Fruit fly (Drosophila melanogaster): Measurements from ENCODE around the gene gudu.
A peak's percentile ranks its signal among the peaks of the same experiment; 100 is the strongest.

gudu gene

dm6 chr2L:7436492-7437324 is 48.4 kb downstream of the gudu start (continued):
- peak; percentile 82 for TF ChIP-seq fd3F (GFP tag; optimal IDR thresholded peaks at IDR 0.05)
- no peak for TF ChIP-seq nom (GFP tag; optimal IDR thresholded peaks at IDR 0.05)
- TF ChIP-seq Neu2 (GFP tag; optimal IDR thresholded peaks at IDR 0.05; ENCODE audit: borderline replicate concordance): no peak
- TF ChIP-seq cg (GFP tag; optimal IDR thresholded peaks at IDR 0.05): no peak
- peak; percentile 34 for TF ChIP-seq Lhr (GFP tag; optimal IDR thresholded peaks at IDR 0.05)
- TF ChIP-seq CG31441 (GFP tag; IDR thresholded peaks at IDR 0.05): peak; percentile 43; the same call in 1 of the 2 replicates
- peak; percentile 53 for TF ChIP-seq Dad (GFP tag; optimal IDR thresholded peaks at IDR 0.05)
- TF ChIP-seq CG2678 (tag; optimal IDR thresholded peaks at IDR 0.05): peak; percentile 81
- TF ChIP-seq CG10431 (GFP tag; optimal IDR thresholded peaks at IDR 0.05): peak; percentile 40
- TF ChIP-seq luna (GFP tag; optimal IDR thresholded peaks at IDR 0.05): peak; percentile 34
- peak; percentile 62; the same call in 2 of the 3 replicates for TF ChIP-seq tgo (GFP tag; IDR thresholded peaks at IDR 0.05)
- TF ChIP-seq CG11504 (tag; optimal IDR thresholded peaks at IDR 0.05): peak; percentile 66
- peak; percentile 81 for TF ChIP-seq sr (GFP tag; IDR thresholded peaks at IDR 0.05)
- peak; percentile 84 for TF ChIP-seq Ets65A (GFP tag)
- TF ChIP-seq emc (GFP tag; optimal IDR thresholded peaks at IDR 0.05): peak; percentile 19
- TF ChIP-seq esg (GFP tag; conservative IDR thresholded peaks at IDR 0.05): no peak
- peak; percentile 14 for TF ChIP-seq Xbp1 (GFP tag; optimal IDR thresholded peaks at IDR 0.05)
- TF ChIP-seq CG3995 (GFP tag; optimal IDR thresholded peaks at IDR 0.05): no peak
- TF ChIP-seq CG7963 (GFP tag; IDR thresholded peaks at IDR 0.05; ENCODE audit: partially characterized antibody): no peak
- TF ChIP-seq CG3407 (GFP tag; optimal IDR thresholded peaks at IDR 0.05): peak; percentile 77
- peak; percentile 19 for TF ChIP-seq CG14710 (tag; optimal IDR thresholded peaks at IDR 0.05)
- TF ChIP-seq CG13894 (tag; optimal IDR thresholded peaks at IDR 0.05): peak; percentile 67
- peak; percentile 36 for TF ChIP-seq CG30431 (GFP tag; optimal IDR thresholded peaks at IDR 0.05)
- TF ChIP-seq CG6854 (GFP tag; optimal IDR thresholded peaks at IDR 0.05): peak; percentile 54
- TF ChIP-seq twi (tag; optimal IDR thresholded peaks at IDR 0.05): no peak
- peak; percentile 52 for TF ChIP-seq CG4282 (GFP tag; optimal IDR thresholded peaks at IDR 0.05)
- TF ChIP-seq CG4820 (GFP tag; optimal IDR thresholded peaks at IDR 0.05): peak; percentile 40
- peak; percentile 58 for TF ChIP-seq CG12236 (GFP tag; optimal IDR thresholded peaks at IDR 0.05)
- TF ChIP-seq crol (GFP tag; IDR thresholded peaks at IDR 0.05): no peak
- TF ChIP-seq pnt (GFP tag; optimal IDR thresholded peaks at IDR 0.05): peak; percentile 56
- TF ChIP-seq dm (GFP tag; optimal IDR thresholded peaks at IDR 0.05): peak; percentile 40
- peak; percentile 53 to 67 for TF ChIP-seq Pdp1 (GFP tag; optimal IDR thresholded peaks at IDR 0.05)
- no peak for TF ChIP-seq klu (GFP tag; IDR thresholded peaks at IDR 0.05)
- TF ChIP-seq Ptx1 (GFP tag; IDR thresholded peaks at IDR 0.05): peak; percentile 61
- TF ChIP-seq unpg (GFP tag; optimal IDR thresholded peaks at IDR 0.05): peak; percentile 54
- TF ChIP-seq Deaf1 (tag; optimal IDR thresholded peaks at IDR 0.05): no peak
- TF ChIP-seq D (optimal IDR thresholded peaks at IDR 0.05): no peak
- no peak for TF ChIP-seq D (GFP tag; optimal IDR thresholded peaks at IDR 0.05)
- TF ChIP-seq maf-S (GFP tag; optimal IDR thresholded peaks at IDR 0.05): peak; percentile 73
- TF ChIP-seq Eip74EF (GFP tag; optimal IDR thresholded peaks at IDR 0.05): peak in 1 of 2 experiments; percentile 17
- TF ChIP-seq crc (GFP tag; optimal IDR thresholded peaks at IDR 0.05): peak; percentile 47
- peak; percentile 60 for TF ChIP-seq NC2α (GFP tag; optimal IDR thresholded peaks at IDR 0.05)
- TF ChIP-seq psq (GFP tag; optimal IDR thresholded peaks at IDR 0.05): peak; percentile 57
- TF ChIP-seq CG34376 (GFP tag; optimal IDR thresholded peaks at IDR 0.05): peak; percentile 93
- peak; percentile 88 for TF ChIP-seq CG17912 (GFP tag; optimal IDR thresholded peaks at IDR 0.05)
- peak; percentile 57; the same call in 1 of the 3 replicates for TF ChIP-seq CG11093 (GFP tag; IDR thresholded peaks at IDR 0.05)
- peak; percentile 69; the same call in 1 of the 2 replicates for TF ChIP-seq danr (GFP tag; IDR thresholded peaks at IDR 0.05)
- peak; percentile 76 for TF ChIP-seq CTCF (GFP tag; optimal IDR thresholded peaks at IDR 0.05)
- TF ChIP-seq Lpt (GFP tag; optimal IDR thresholded peaks at IDR 0.05): no peak
- no peak for TF ChIP-seq CG6654 (GFP tag; optimal IDR thresholded peaks at IDR 0.05)

All from whole organism, embryonic.